Fruit fly (Drosophila melanogaster) whole organism, adult: ENCODE measurements around the gene CG31559.

Source experiments
- CG7101 ChIP-seq: fragments of 200-800 bp; sonication (Bioruptor generic); optimal IDR thresholded peaks from 2 replicates; lab custom pipeline; 2018; ENCODE audit warnings: missing biosample characterization, mild to moderate bottlenecking, missing genetic modification characterization, moderate library complexity
- Clk ChIP-seq: fragments of 200-800 bp; sonication (Bioruptor generic); optimal IDR thresholded peaks from 2 replicates; lab custom pipeline; 2017; ENCODE audit warnings: missing biosample characterization, missing genetic modification characterization
- Hr96 ChIP-seq: fragments of 200-800 bp; sonication (Bioruptor generic); optimal IDR thresholded peaks from 2 replicates; lab custom pipeline; 2016; ENCODE audit warnings: missing biosample characterization, missing genetic modification characterization
- Mnt ChIP-seq: fragments of 200-800 bp; sonication (Bioruptor generic); optimal IDR thresholded peaks from 2 replicates; lab custom pipeline; 2016; ENCODE audit warnings: missing biosample characterization, mild to moderate bottlenecking, missing genetic modification characterization
- kay ChIP-seq: fragments of 200-800 bp; sonication (Bioruptor generic); peaks from one replicate; lab custom pipeline; 2016; ENCODE audit warnings: missing biosample characterization, missing genetic modification characterization, borderline replicate concordance
- ovo ChIP-seq: fragments of 200-800 bp; sonication (Bioruptor generic); optimal IDR thresholded peaks from 2 replicates; lab custom pipeline; 2016; ENCODE audit warnings: missing biosample characterization, missing genetic modification characterization

DNA sequence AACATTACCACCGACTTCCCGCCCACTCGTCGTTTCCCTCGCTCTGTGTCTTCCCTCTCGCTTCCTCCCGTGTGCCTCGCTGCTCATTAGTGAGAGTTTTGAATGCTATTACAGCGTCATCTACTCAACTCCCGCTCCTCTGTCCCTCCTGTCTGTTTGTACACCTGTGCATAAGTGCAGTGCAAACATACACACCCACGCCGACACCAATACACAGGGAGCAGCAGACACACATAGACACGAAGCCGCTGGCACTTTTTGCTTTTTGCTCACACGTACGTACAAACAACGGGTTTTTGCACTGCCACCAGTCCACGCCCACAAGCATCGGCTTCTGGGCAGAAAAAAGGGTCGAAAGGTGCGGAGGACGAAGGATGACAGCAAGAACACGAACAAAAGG lies 15.3 kb downstream of the CG31559 start:
- no peak for TF ChIP-seq Mnt
- no peak for TF ChIP-seq ovo (GFP tag; lab: Kevin White, UChicago)
- no peak for TF ChIP-seq kay (GFP tag; lab: Kevin White, UChicago)
- no peak for TF ChIP-seq Clk (GFP tag; lab: Kevin White, UChicago)
- TF ChIP-seq CG7101 = no peak
- TF ChIP-seq Hr96 (GFP tag; lab: Kevin White, UChicago) = no peak
